In genomic region chrX:14244493-14244892, ce11 we compare ENCODE assay signal across 7 worm cellular contexts.
A peak's percentile ranks its signal among the peaks of the same experiment; 100 is the strongest.
TF ChIP-seq lines count a peak whose summit lies in the region.

No protein-coding gene starts in this region.

TF ChIP-seq in whole organism, L1 larva, 84 proteins besides CTCF, POLR2A, EP300 and RAD21 (continues in another document):
- TF ChIP-seq rnt-1 (tag; optimal IDR thresholded peaks at IDR 0.05; lab: Kevin White, UChicago), result no peak
- TF ChIP-seq nhr-12 (tag; optimal IDR thresholded peaks at IDR 0.05; lab: Kevin White, UChicago), result no peak
- TF ChIP-seq F16B12.6 (tag; optimal IDR thresholded peaks at IDR 0.05; lab: Kevin White, UChicago), result peak; percentile 77
- TF ChIP-seq C16A3.4 (tag; optimal IDR thresholded peaks at IDR 0.05; lab: Kevin White, UChicago), result no peak
- peak in 1 of 2 experiments; percentile 49 for TF ChIP-seq lin-35 (GFP tag; optimal IDR thresholded peaks at IDR 0.05; lab: Kevin White, UChicago)
- peak in 2 of 3 experiments; percentile 4 to 19 for TF ChIP-seq dpl-1 (GFP tag; optimal IDR thresholded peaks at IDR 0.05; lab: Kevin White, UChicago)
- no peak for TF ChIP-seq unc-86 (tag; optimal IDR thresholded peaks at IDR 0.05; lab: Kevin White, UChicago)
- TF ChIP-seq ceh-88 (GFP tag; IDR thresholded peaks at IDR 0.05; lab: Robert Waterston, UW), result no peak
- TF ChIP-seq nhr-77 (tag; optimal IDR thresholded peaks at IDR 0.05; lab: Kevin White, UChicago), result no peak
- no peak for TF ChIP-seq egl-27 (tag; optimal IDR thresholded peaks at IDR 0.05; lab: Kevin White, UChicago)
- TF ChIP-seq snu-23 (GFP tag; optimal IDR thresholded peaks at IDR 0.05; lab: Kevin White, UChicago), result peak; percentile 6
- peak in 1 of 2 experiments; percentile 7 for TF ChIP-seq mdl-1 (tag; optimal IDR thresholded peaks at IDR 0.05; lab: Kevin White, UChicago)
- TF ChIP-seq hpl-2 (GFP tag; optimal IDR thresholded peaks at IDR 0.05; lab: Kevin White, UChicago), result no peak

TF ChIP-seq in whole organism, L2 larva, 48 proteins besides CTCF, POLR2A, EP300 and RAD21:
- TF ChIP-seq lin-13 (GFP tag; optimal IDR thresholded peaks at IDR 0.05; lab: Kevin White, UChicago) (peak; percentile 22), unc-55 (GFP tag; optimal IDR thresholded peaks at IDR 0.05; lab: Kevin White, UChicago) (peak; percentile 2), nhr-21 (tag; optimal IDR thresholded peaks at IDR 0.05; lab: Kevin White, UChicago) (no peak)
TF ChIP-seq in whole organism, L2 larva: peak in this region for 2.

TF ChIP-seq in whole organism, L3 larva, 47 proteins besides CTCF, POLR2A, EP300 and RAD21:
- TF ChIP-seq ama-1 (optimal IDR thresholded peaks at IDR 0.05; lab: Kevin White, UChicago) (no peak), ceh-16 (tag; optimal IDR thresholded peaks at IDR 0.05; lab: Kevin White, UChicago) (no peak), elt-2 (tag; optimal IDR thresholded peaks at IDR 0.05; lab: Kevin White, UChicago) (peak; percentile 21)

TF ChIP-seq in whole organism, L4 larva, 104 proteins besides CTCF, POLR2A, EP300 and RAD21:
- no peak for TF ChIP-seq nhr-41 (GFP tag; IDR thresholded peaks at IDR 0.05; lab: Robert Waterston, UW)
- TF ChIP-seq mxl-3 (GFP tag; optimal IDR thresholded peaks at IDR 0.05; lab: Kevin White, UChicago), result peak; percentile 25
- TF ChIP-seq dve-1 (tag; optimal IDR thresholded peaks at IDR 0.05; lab: Kevin White, UChicago; ENCODE audit: insufficient read depth), result peak; percentile 33
- TF ChIP-seq lin-13 (GFP tag; optimal IDR thresholded peaks at IDR 0.05; lab: Kevin White, UChicago), result no peak
- no peak for TF ChIP-seq skn-1 (tag; optimal IDR thresholded peaks at IDR 0.05; lab: Kevin White, UChicago)
- TF ChIP-seq nhr-28 (tag; optimal IDR thresholded peaks at IDR 0.05; lab: Kevin White, UChicago), result peak; percentile 71
- TF ChIP-seq unc-62 (GFP tag; optimal IDR thresholded peaks at IDR 0.05 in 1 of 2; lab: Kevin White, UChicago), result peak in 1 of 2 experiments; percentile 16
- no peak for TF ChIP-seq unc-62 (tag; optimal IDR thresholded peaks at IDR 0.05; lab: Kevin White, UChicago)
- TF ChIP-seq pha-4 (GFP tag; IDR thresholded peaks at IDR 0.05; lab: Robert Waterston, UW), result no peak
- TF ChIP-seq pha-4 (tag; optimal IDR thresholded peaks at IDR 0.05; lab: Kevin White, UChicago), result peak; percentile 14
- peak; percentile 70 for TF ChIP-seq aha-1 (tag; lab: Kevin White, UChicago)

TF ChIP-seq in whole organism, late embryonic, 69 proteins besides CTCF, POLR2A, EP300 and RAD21:
- no peak for TF ChIP-seq nhr-232 (tag; optimal IDR thresholded peaks at IDR 0.05; lab: Kevin White, UChicago)
- peak; percentile 40 for TF ChIP-seq elt-2 (tag; optimal IDR thresholded peaks at IDR 0.05; lab: Kevin White, UChicago)

TF ChIP-seq in whole organism, mixed stage, embryonic, 35 proteins besides CTCF, POLR2A, EP300 and RAD21:
- TF ChIP-seq ztf-11 (tag; optimal IDR thresholded peaks at IDR 0.05; lab: Kevin White, UChicago), result no peak
- no peak for TF ChIP-seq elt-3 (tag; optimal IDR thresholded peaks at IDR 0.05; lab: Kevin White, UChicago)
- TF ChIP-seq ceh-43 (GFP tag; optimal IDR thresholded peaks at IDR 0.05; lab: Kevin White, UChicago), result no peak
- no peak for TF ChIP-seq sem-2 (GFP tag; optimal IDR thresholded peaks at IDR 0.05; lab: Kevin White, UChicago)
- peak; percentile 9 for TF ChIP-seq ceh-39 (tag; optimal IDR thresholded peaks at IDR 0.05; lab: Kevin White, UChicago)
- no peak for TF ChIP-seq lin-13 (tag; optimal IDR thresholded peaks at IDR 0.05; lab: Kevin White, UChicago)

TF ChIP-seq in whole organism, young adult, 124 proteins besides CTCF, POLR2A, EP300 and RAD21:
- TF ChIP-seq nhr-80 (tag; optimal IDR thresholded peaks at IDR 0.05; lab: Kevin White, UChicago) (peak; percentile 6), pha-4 (tag; optimal IDR thresholded peaks at IDR 0.05; lab: Kevin White, UChicago) (no peak), rec-8 (tag; optimal IDR thresholded peaks at IDR 0.05; lab: Kevin White, UChicago) (no peak)
